Fruit fly (Drosophila melanogaster) whole organism, pupa: ENCODE measurements around the gene CG1309.
A peak's percentile ranks its signal among the peaks of the same experiment; 100 is the strongest.

ENCODE experiments used
- CG12605 ChIP-seq: fragments of 200-800 bp; sonication (Bioruptor generic); IDR thresholded peaks from 2 replicates; pipeline ENCODE4 v1.3.6; 2022; ENCODE audit warnings: missing biosample characterization, missing genetic modification characterization
- CG13204 ChIP-seq: fragments of 200-800 bp; sonication (Bioruptor generic); optimal IDR thresholded peaks from 2 replicates; lab custom pipeline; 2018; ENCODE audit warnings: missing biosample characterization, mild to moderate bottlenecking, missing genetic modification characterization, moderate library complexity
- CG15710 ChIP-seq: fragments of 200-800 bp; sonication (Bioruptor generic); optimal IDR thresholded peaks from 2 replicates; lab custom pipeline; 2018; ENCODE audit warnings: missing biosample characterization, mild to moderate bottlenecking, missing genetic modification characterization, moderate library complexity
- CG32121 ChIP-seq: fragments of 200-800 bp; sonication (Bioruptor generic); IDR thresholded peaks from 2 replicates; pipeline ENCODE4 v1.3.6; 2022; ENCODE audit warnings: missing biosample characterization, missing genetic modification characterization
- CG34367 ChIP-seq: fragments of 200-800 bp; sonication (Bioruptor generic); optimal IDR thresholded peaks from 2 replicates; lab custom pipeline; 2018; ENCODE audit warnings: missing biosample characterization, mild to moderate bottlenecking, missing genetic modification characterization
- CG4496 ChIP-seq: fragments of 200-800 bp; sonication (Bioruptor generic); IDR thresholded peaks from 3 replicates; pipeline ENCODE4 v1.3.6; 2022; ENCODE audit warnings: missing biosample characterization, missing genetic modification characterization
- CG8159 ChIP-seq: fragments of 200-800 bp; sonication (Bioruptor generic); optimal IDR thresholded peaks from 3 replicates; lab custom pipeline; 2018; ENCODE audit warnings: missing biosample characterization, mild to moderate bottlenecking, missing genetic modification characterization, moderate library complexity
- CG8301 ChIP-seq: fragments of 200-800 bp; sonication (Bioruptor generic); optimal IDR thresholded peaks from 2 replicates; lab custom pipeline; 2018; ENCODE audit warnings: missing biosample characterization, mild to moderate bottlenecking, missing genetic modification characterization
- Ets98B ChIP-seq: fragments of 200-800 bp; sonication (Bioruptor generic); IDR thresholded peaks from 2 replicates; pipeline ENCODE4 v1.3.6; 2022; ENCODE audit warnings: missing biosample characterization, missing genetic modification characterization
- gl ChIP-seq: fragments of 200-800 bp; sonication (Bioruptor generic); optimal IDR thresholded peaks from 2 replicates; lab custom pipeline; 2018; ENCODE audit warnings: missing biosample characterization, mild to moderate bottlenecking, missing genetic modification characterization

- TF ChIP-seq Ets98B (GFP tag; lab: Robert Waterston, UW) (no peak), CG13204 (GFP tag; lab: Kevin White, UChicago) (no peak), CG15710 (tag; lab: Kevin White, UChicago) (no peak), CG34367 (tag; lab: Kevin White, UChicago) (no peak), CG8301 (tag; lab: Kevin White, UChicago) (no peak), gl (tag; lab: Kevin White, UChicago) (no peak), CG32121 (GFP tag; lab: Robert Waterston, UW) (no peak), CG12605 (no peak), CG8159 (tag; lab: Kevin White, UChicago) (no peak), CG4496 (GFP tag; lab: Robert Waterston, UW) (0 out of 3 replicates have a peak, but pooled peaks have one; percentile 31)
Measured at dm6 chr3L:4282627-4283026, 23.4 kb downstream of the CG1309 start, which contains the start of gene CG11583.
